Worm (Caenorhabditis elegans) whole organism, midembryonic: ENCODE measurements around the gene F10D2.16.

ENCODE experiments used
- T22C8.4 ChIP-seq: fragments of 200-800 bp; sonication (Bioruptor generic); IDR thresholded peaks from 2 replicates; pipeline ENCODE4 v1.3.6; 2022; ENCODE audit warnings: missing genetic modification characterization, missing compliant biosample characterization
- cog-1 ChIP-seq: sonication (generic microtip); optimal IDR thresholded peaks from 2 replicates; lab custom pipeline; 2016; ENCODE audit warnings: missing genetic modification characterization, missing compliant biosample characterization
- flt-1 ChIP-seq: fragments of 200-800 bp; sonication (Bioruptor generic); IDR thresholded peaks from 2 replicates; pipeline ENCODE4 v1.3.6; 2022; ENCODE audit warnings: missing genetic modification characterization, missing compliant biosample characterization
- klf-2 ChIP-seq: fragments of 200-800 bp; sonication (Bioruptor generic); conservative IDR thresholded peaks from 2 replicates; pipeline ENCODE4 v1.3.6; 2022; ENCODE audit warnings: missing genetic modification reagents, missing genetic modification characterization, missing compliant biosample characterization
- med-1 ChIP-seq: sonication (generic microtip); optimal IDR thresholded peaks from 2 replicates; lab custom pipeline; 2017; ENCODE audit warnings: missing genetic modification characterization, mild to moderate bottlenecking, missing compliant biosample characterization, antibody characterized with exemption, missing genetic modification reagents; ENCODE audit not compliant: insufficient read depth
- ref-1 ChIP-seq: fragments of 200-800 bp; sonication (Bioruptor generic); conservative IDR thresholded peaks from 2 replicates; pipeline ENCODE4 v1.3.6; 2022; ENCODE audit warnings: missing genetic modification reagents, missing genetic modification characterization, missing compliant biosample characterization
- tab-1 ChIP-seq: fragments of 200-800 bp; sonication (Bioruptor generic); IDR thresholded peaks from 2 replicates; pipeline ENCODE4 v1.3.6; 2022; ENCODE audit warnings: missing genetic modification characterization, missing compliant biosample characterization
- ztf-23 ChIP-seq: fragments of 200-800 bp; sonication (Bioruptor generic); IDR thresholded peaks from 2 replicates; pipeline ENCODE4 v1.3.6; 2022; ENCODE audit warnings: missing genetic modification reagents, missing genetic modification characterization, missing compliant biosample characterization
- ztf-29 ChIP-seq: fragments of 200-800 bp; sonication (Bioruptor generic); IDR thresholded peaks from 2 replicates; pipeline ENCODE4 v1.3.6; 2022; ENCODE audit warnings: missing genetic modification reagents, missing genetic modification characterization, missing compliant biosample characterization

DNA sequence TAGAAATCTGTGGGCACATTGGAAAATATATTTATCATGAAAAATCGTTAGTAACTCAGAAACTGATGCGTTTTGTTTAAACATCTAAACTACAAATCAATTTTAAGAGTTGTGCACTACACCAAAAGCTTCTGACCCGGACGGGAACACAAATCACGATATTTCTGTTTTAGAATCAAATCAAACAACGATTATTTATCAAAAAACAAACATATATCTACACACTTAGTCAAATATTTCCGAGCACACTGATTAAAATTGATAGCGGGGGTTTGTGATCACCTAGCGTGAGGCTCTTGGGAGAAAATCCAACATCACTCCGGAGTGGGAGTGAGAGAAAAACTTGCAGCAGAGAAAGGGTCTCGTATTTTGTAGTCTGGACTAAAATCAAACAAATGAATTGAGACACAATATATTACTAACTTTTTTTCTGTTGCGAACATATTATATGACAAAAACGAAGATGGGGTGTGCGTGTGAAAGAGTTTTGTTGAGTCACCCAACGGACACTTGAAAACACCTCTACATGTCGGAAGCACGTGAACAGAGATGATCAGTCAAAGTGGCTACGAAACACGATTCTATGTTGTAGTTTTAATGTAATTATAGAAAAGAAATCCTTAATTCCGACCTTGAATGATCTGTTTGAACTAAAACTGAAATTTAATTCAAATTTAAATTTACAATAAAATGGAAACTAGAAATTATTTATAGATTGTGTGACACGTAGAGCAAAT, 38.6 kb upstream of the F10D2.16 start:
- TF ChIP-seq cog-1 (tag; lab: Kevin White, UChicago) = no peak
- no peak for TF ChIP-seq ztf-29 (GFP tag; lab: Robert Waterston, UW)
- no peak for TF ChIP-seq tab-1 (GFP tag; lab: Robert Waterston, UW)
- no peak for TF ChIP-seq ref-1
- no peak for TF ChIP-seq med-1 (GFP tag; lab: Kevin White, UChicago)
- TF ChIP-seq flt-1 (GFP tag; lab: Robert Waterston, UW) = no peak
- no peak for TF ChIP-seq ztf-23 (GFP tag; lab: Robert Waterston, UW)
- TF ChIP-seq T22C8.4 = no peak
- TF ChIP-seq klf-2 (GFP tag; lab: Robert Waterston, UW) = no peak
